Fruit fly (Drosophila melanogaster) whole organism: ENCODE data around the gene dy.
"Not testable (repeated sequence)": the region's sequence is repeated elsewhere in the genome, so short reads cannot be mapped to it uniquely, and the experiment has no call there.

Experiments used
- CG8478 ChIP-seq: fragments of >200 bp; optimal IDR thresholded peaks from 2 replicates; lab custom pipeline; 2018; ENCODE audit warnings: inconsistent platforms
- Dll ChIP-seq: fragments of >200 bp; optimal IDR thresholded peaks from 2 replicates; lab custom pipeline; 2017
- EcR ChIP-seq, 2 experiments: fragments of >200 bp; optimal IDR thresholded peaks; 2 replicates each; lab custom pipeline; 2017; ENCODE audit warnings: missing biosample characterization in 2 of 2, missing genetic modification characterization in 2 of 2, missing genetic modification reagents in 2 of 2
- pan ChIP-seq: fragments of >200 bp; optimal IDR thresholded peaks from 2 replicates; lab custom pipeline; 2017
- psq ChIP-seq: fragments of >200 bp; optimal IDR thresholded peaks from 2 replicates; lab custom pipeline; 2017
- usp ChIP-seq: fragments of >200 bp; optimal IDR thresholded peaks from 2 replicates; lab custom pipeline; 2017; ENCODE audit warnings: missing biosample characterization, missing genetic modification characterization, mixed read lengths

Gene dy

DNA sequence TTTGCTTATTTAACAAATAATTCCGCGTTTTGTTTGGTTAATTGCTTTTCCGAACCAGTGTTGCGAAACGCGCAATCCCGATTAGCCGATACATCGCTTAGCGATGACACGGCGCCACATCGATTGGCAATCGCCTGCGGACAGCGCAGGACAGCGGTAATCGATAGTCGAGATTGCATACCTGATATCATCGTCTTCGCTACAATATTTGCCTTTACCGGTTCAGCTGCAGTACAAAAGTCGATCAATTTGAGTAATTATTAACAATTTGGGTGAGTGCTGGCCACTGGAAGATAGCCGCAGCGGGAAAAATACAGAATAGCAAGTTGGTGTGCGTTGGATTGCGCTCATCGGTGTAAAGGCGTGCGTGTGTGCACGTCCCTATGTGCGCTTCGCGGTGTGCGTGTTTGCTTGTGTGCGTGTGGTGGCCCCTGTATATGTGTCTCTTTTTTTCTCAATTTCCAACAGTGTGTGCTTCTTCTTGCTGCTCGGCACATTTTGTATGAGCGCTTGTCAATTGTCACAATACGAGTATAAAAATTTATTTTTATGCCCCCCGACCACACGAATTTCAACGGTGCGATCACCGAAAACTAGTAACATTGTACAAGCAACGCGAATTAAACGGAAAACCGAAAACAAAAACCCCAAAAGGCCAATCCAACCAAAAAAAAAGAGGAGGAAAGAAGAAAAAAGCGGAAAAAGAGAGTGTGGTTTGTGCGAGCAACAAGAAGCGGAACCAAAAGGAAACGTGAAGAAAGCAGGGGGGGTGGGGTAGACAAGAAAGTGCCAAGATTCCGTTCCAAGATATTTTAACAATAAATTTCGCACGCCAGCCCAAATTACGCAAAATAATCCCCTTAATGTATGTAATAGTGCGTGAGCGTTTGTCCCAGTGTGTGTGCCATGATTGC, 14.1 kb upstream of the dy start, which contains the start of gene CkIIbeta:
Gene CkIIbeta (plus strand): TSS at position 119 of the 914 bp plus-strand sequence.
- TF ChIP-seq pan (lab: Kevin White, UChicago): no peak

DNA sequence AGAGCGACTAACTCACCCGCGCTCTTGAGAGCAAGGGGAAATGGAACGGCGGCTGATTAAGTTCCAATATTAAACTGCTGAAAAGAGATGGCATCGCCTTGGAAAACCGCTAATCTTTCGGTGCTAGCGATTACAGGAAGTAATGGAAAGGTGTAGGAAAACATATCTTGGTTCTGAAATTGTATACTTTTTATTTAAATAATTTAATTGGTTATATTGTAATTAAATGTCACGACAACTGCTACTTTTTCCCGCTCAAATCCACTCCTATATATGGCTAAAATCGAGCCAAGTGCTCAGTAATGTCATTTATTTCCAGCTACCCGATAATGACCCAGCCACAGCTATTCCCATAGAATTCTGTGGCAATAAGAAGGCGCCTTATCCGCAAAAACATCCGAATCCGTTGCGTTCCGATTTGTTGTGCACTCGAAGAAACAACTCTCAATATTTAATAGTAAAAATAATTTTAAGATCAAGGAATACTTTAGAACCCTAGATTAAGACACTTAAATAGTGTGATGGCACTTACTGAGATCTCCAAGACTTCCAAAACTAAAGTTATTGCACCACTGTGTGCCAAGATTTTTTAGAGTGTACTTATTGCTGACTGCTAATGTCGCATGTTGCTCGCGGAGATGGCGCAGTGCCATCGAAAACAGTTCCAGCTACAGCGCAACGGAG, 9.7 kb upstream of the dy start:
- no peak for TF ChIP-seq Dll (lab: Kevin White, UChicago)
- TF ChIP-seq usp: no peak
- TF ChIP-seq psq (lab: Kevin White, UChicago): no peak
- TF ChIP-seq EcR (GFP tag; optimal IDR thresholded peaks at IDR 0.05; lab: Kevin White, UChicago): no peak

DNA sequence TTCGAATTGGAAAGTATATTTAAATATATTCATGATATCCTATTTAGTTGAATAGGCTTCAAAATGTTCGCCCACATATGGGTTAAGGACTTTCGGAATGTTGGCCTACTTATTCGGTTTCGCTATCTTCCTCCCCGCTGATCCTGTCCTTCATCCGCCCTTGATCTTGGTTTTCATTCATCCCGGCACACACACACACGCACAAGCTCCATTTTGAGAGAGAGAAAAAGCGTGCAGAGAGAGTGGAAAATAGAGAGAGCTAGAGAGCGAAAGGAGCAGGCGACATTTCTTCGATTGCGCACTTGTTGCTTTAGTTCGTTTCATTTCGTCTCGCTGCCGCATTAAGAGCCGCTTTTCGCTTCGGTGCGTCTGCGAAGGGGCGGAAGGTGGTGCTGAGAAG, 8.5 kb upstream of the dy start, which contains the start of gene Karl:
Gene Karl (plus strand): TSS at position 301 of the 400 bp plus-strand sequence.
- no peak for TF ChIP-seq EcR (GFP tag; optimal IDR thresholded peaks at IDR 0.05; lab: Kevin White, UChicago)
- TF ChIP-seq usp: no peak
- TF ChIP-seq pan (lab: Kevin White, UChicago): no peak
- TF ChIP-seq Dll (lab: Kevin White, UChicago): no peak
- no peak for TF ChIP-seq CG8478 (lab: Kevin White, UChicago)
- TF ChIP-seq psq (lab: Kevin White, UChicago): no peak

DNA sequence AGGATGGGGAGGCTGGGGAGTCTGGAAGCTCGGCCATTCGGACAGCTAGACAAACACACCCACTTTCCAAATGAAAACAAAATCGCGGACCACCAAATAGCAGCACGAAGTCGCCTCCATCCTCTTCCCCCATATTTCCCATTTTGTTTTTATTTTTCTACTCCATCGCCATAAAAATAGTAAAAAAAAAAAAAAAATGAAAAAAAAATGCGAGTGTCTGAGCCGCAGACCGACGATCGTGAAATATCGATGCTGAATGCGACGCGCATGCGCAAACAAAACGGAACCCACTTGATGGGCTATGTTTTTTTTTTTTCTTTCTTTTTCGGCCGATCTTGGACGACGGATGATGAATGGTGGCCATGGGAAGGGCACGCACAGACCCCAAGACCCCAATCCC, 6.4 kb upstream of the dy start:
- TF ChIP-seq Dll (lab: Kevin White, UChicago) (no peak), CG8478 (lab: Kevin White, UChicago) (no peak), psq (lab: Kevin White, UChicago) (no peak), EcR (GFP tag; optimal IDR thresholded peaks at IDR 0.05; lab: Kevin White, UChicago) (no peak), usp (no peak)

DNA sequence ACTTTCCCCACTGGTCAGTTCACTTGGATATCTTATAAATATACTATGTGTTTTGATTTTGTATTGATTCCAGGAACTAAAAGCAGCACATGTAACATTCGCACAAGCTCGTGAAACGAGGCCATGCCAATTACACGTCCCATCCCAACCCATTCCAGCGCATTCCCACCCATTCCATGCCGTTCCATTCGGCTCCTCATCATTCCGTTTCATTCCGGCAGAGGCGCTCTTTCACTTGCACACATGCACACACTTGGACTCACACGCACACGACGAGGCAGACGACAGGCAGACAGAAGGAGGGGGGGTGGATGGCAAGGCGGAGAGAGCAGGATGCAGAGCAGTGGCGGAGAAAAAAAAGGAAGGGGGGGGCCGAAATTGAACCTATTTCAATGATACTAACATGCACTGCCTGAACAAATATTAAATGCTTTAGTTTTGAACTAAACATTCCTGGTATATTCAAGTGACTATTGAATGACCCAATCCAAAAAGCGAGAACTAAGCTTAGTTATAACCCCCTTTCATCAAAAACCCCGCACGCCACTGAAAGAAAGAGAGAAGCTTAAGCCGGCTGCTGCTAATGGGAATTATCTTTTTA, 2.5 kb downstream of the dy start:
- TF ChIP-seq Dll (lab: Kevin White, UChicago) (no peak), EcR (GFP tag; optimal IDR thresholded peaks at IDR 0.05; lab: Kevin White, UChicago) (no peak), CG8478 (lab: Kevin White, UChicago) (no peak), psq (lab: Kevin White, UChicago) (no peak), usp (no peak), pan (lab: Kevin White, UChicago) (no peak)

DNA sequence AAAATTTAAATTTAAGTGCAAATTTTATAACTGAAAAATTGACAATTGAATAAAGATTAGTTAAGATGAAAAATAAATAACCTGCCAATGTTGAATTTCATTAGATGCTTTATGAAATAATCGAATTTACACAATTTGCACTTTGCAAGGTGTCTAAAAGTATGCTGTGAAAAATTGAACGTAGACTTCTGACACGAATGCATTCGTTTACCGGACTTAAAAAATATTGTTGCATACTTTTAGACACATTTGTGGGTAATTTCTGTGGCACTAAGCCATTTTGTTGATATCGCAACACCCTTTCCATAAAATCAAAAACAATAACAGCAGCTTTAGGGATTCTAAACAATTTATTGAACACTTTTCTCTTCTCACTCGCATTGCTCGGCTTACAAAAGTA, 9.1 kb downstream of the dy start:
- TF ChIP-seq usp: no peak

DNA sequence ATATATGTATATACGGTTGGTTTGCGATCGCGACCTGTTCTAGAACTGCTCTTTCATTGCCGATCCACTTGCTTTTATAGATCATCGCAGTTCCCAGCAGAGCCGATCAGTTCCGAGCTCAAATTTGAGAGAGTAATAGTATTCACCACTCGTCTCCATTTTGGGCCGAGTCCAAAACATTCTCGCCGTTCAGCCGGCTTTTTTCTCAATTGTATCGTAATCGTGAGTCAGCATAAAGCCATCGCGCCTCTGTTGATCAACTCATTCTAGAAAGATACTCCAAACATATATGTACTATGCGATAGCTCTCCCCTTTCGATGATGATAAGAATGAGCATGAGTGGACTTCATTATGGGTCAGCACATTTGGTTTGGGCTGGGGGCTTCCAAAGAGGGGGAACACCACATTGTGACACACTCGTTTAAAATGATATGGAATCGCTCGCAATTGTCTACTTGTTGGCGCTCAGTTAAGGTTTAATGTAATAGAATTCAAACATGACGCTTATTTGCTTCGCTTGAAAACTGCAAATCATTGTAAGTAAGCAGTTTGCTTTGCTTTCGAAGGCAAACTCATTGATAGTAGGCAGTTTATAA, 13.9 kb downstream of the dy start, which contains the start of gene CG9360:
Gene CG9360 (minus strand): TSS at position 51 of the 597 bp plus-strand sequence.
- TF ChIP-seq Dll (lab: Kevin White, UChicago) (no peak), pan (lab: Kevin White, UChicago) (no peak), CG8478 (lab: Kevin White, UChicago) (no peak), usp (no peak), EcR (GFP tag; optimal IDR thresholded peaks at IDR 0.05; lab: Kevin White, UChicago) (no peak), psq (lab: Kevin White, UChicago) (no peak)

DNA sequence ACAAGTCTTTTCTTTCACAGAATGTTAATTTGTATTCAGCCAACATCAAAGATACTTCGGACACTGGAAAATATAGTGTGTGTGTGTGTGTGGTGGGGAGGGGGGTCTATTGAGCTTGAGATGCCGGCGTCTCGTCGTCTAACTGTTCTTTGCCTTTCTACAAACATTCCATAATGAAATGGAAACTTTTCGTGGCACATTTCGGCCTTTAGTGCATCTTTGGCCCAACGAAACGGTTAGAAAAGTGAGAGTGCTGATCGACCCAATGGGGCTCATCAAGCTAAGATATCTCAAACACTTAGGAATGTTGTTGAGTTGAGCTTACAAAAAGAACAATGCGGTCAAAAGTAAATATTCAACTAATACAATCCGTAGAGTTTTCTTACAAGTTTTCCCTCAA, 21.7 kb downstream of the dy start:
- TF ChIP-seq usp (no peak), Dll (lab: Kevin White, UChicago) (no peak), psq (lab: Kevin White, UChicago) (no peak), CG8478 (lab: Kevin White, UChicago) (no peak), pan (lab: Kevin White, UChicago) (no peak), EcR (GFP tag; optimal IDR thresholded peaks at IDR 0.05; lab: Kevin White, UChicago) (no peak)

DNA sequence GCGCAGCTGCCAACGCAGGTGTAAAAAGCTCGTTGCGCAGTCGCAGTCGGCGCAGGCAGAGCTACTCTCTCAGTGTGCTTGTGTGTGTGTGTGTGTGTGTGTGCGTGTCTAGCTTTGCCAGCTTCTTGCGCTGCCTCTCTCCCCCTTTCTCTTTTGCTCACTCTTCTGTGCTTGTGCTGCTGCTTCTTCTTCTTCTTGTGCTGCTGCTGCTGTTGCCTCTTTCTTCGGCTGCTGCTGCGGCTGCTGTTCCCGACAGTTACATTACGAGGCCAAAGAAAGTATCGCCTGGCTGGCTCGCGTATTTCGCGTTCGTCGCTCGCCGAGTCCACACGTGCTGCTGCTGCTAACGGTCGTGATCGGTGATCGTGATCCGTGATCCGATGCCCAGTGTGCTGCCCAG, 24.6 kb downstream of the dy start, which contains the start of gene m:
Gene m (plus strand): TSS at position 301 of the 400 bp plus-strand sequence.
- TF ChIP-seq usp; EcR (GFP tag; optimal IDR thresholded peaks at IDR 0.05; lab: Kevin White, UChicago); Dll (lab: Kevin White, UChicago): not testable (repeated sequence)

DNA sequence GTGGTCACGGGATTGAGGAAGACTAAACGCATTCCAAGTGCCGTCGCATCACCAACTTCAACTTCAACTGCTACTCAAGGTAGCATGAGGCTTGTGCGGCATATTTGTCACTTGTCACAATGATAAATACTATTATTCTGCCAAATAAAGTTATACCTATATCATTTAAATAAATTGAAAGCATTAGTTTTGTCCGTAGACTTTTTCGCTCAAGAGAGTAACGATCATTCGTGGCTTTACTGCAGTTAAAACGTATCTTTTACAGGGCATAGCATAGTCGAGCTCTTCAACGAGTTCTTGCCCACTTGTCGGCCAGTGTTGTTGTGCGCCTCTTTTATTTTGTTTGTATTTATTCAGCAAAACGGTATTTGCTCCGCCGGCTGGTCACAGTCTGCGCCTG, 42.2 kb downstream of the dy start:
- TF ChIP-seq Dll (lab: Kevin White, UChicago): no peak
- no peak for TF ChIP-seq CG8478 (lab: Kevin White, UChicago)
- no peak for TF ChIP-seq pan (lab: Kevin White, UChicago)
- TF ChIP-seq EcR (GFP tag; optimal IDR thresholded peaks at IDR 0.05; lab: Kevin White, UChicago): no peak
- no peak for TF ChIP-seq psq (lab: Kevin White, UChicago)
- no peak for TF ChIP-seq usp

DNA sequence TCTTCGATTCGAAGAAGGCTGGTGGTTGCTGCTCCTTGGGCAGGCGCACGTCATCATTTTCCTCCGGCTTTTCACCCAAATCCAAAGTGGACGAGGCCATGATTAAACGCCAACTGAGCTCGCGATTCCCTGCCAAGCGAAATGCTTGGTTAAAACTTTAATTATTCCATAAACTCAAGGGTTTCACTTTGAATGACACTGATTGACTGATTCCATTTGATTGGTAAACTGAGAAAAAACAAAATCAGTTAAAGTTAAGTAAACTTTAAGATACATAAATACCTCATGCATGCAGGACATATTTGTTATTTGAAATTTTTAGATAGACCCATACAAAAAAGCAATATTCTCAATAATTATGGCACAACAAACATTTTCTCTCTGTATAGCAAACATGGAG, 44.8 kb downstream of the dy start, which contains the start of gene inaF-A:
Gene inaF-A (minus strand): TSS at position 101 of the 400 bp plus-strand sequence.
- TF ChIP-seq CG8478 (lab: Kevin White, UChicago) (no peak), pan (lab: Kevin White, UChicago) (no peak), usp (no peak), EcR (GFP tag; optimal IDR thresholded peaks at IDR 0.05; lab: Kevin White, UChicago) (no peak), Dll (lab: Kevin White, UChicago) (no peak), psq (lab: Kevin White, UChicago) (no peak)
